Worm (Caenorhabditis elegans) whole organism, L2 larva: Measurements from ENCODE around the gene lin-9.

Source experiments
- F13H6.1 ChIP-seq: sonication (generic microtip); optimal IDR thresholded peaks from 2 replicates; lab custom pipeline; 2016; ENCODE audit warnings: missing genetic modification characterization, missing compliant biosample characterization
- aly-2 ChIP-seq: fragments of 150-350 bp; optimal IDR thresholded peaks from 2 replicates; lab custom pipeline; 2014; ENCODE audit warnings: missing biosample characterization, missing genetic modification characterization
- ama-1 ChIP-seq: fragments of 150-350 bp; optimal IDR thresholded peaks from 2 replicates; lab custom pipeline; 2018; ENCODE audit warnings: inconsistent platforms
- blmp-1 ChIP-seq: sonication (generic microtip); optimal IDR thresholded peaks from 2 replicates; lab custom pipeline; 2017; ENCODE audit warnings: missing genetic modification characterization, mild to moderate bottlenecking, missing compliant biosample characterization, antibody characterized with exemption, moderate library complexity; ENCODE audit not compliant: insufficient read depth
- ceh-82 ChIP-seq: fragments of 150-350 bp; optimal IDR thresholded peaks from 2 replicates; lab custom pipeline; 2014; ENCODE audit warnings: missing biosample characterization, missing genetic modification characterization
- lin-13 ChIP-seq: fragments of 150-350 bp; optimal IDR thresholded peaks from 2 replicates; lab custom pipeline; 2014; ENCODE audit warnings: missing biosample characterization, missing genetic modification reagents, missing genetic modification characterization
- nhr-23 ChIP-seq: fragments of 150-350 bp; optimal IDR thresholded peaks from 2 replicates; lab custom pipeline; 2014; ENCODE audit warnings: missing biosample characterization, missing genetic modification reagents, missing genetic modification characterization
- unc-55 ChIP-seq: fragments of 150-350 bp; sonication (generic microtip); optimal IDR thresholded peaks from 3 replicates; lab custom pipeline; 2014; ENCODE audit warnings: missing biosample characterization, missing genetic modification reagents, missing genetic modification characterization
- ztf-11 ChIP-seq: sonication (generic microtip); optimal IDR thresholded peaks from 2 replicates; lab custom pipeline; 2017; ENCODE audit warnings: missing biosample characterization, missing genetic modification characterization

DNA sequence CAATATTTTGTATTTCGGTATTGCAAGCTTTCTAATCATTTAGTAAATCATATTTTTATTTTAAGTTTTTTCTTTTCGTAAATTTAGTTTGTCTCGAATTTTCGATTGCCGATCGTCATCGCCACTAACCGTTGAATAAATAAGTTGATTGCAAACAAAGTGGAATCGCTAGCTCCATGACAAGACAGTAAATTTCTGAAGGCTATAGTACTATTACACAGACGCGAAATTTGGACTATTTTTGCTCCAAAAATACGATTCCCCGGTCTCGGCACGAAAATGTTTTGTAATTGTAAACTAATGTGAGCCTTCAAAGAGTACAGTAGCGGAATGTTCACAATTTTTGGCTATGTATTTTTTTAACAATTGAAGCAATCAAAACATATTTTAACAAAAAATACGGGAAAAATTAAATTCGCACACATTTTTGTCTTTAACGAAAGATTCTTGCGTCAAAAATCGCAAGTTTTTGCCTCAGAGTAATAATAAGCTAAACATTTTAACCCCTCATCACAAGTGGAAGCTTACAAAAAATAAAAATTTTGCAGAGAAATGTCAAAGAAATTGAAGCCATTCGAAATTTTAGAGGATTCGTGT, 7.8 kb upstream of the lin-9 start, which contains the start of gene tpk-1:
- TF ChIP-seq ama-1: no peak
- TF ChIP-seq F13H6.1: no peak
- TF ChIP-seq unc-55 (GFP tag; lab: Kevin White, UChicago): no peak
- TF ChIP-seq ceh-82 (tag; lab: Kevin White, UChicago): no peak
- no peak for TF ChIP-seq aly-2 (tag; lab: Kevin White, UChicago)
- no peak for TF ChIP-seq nhr-23
- no peak for TF ChIP-seq lin-13 (GFP tag; lab: Kevin White, UChicago)
- TF ChIP-seq ztf-11 (tag; lab: Kevin White, UChicago): no peak
- TF ChIP-seq blmp-1: no peak
